Fruit fly (Drosophila melanogaster) whole organism, pupa: ENCODE data around the gene CG13999.
A peak's percentile ranks its signal among the peaks of the same experiment; 100 is the strongest.

ENCODE experiments used
- CG10348 ChIP-seq: fragments of 200-800 bp; sonication (Bioruptor generic); IDR thresholded peaks from 2 replicates; pipeline ENCODE4 v1.3.6; 2022; ENCODE audit warnings: missing biosample characterization, missing genetic modification characterization
- CG12605 ChIP-seq: fragments of 200-800 bp; sonication (Bioruptor generic); IDR thresholded peaks from 2 replicates; pipeline ENCODE4 v1.3.6; 2022; ENCODE audit warnings: missing biosample characterization, missing genetic modification characterization
- CG13204 ChIP-seq: fragments of 200-800 bp; sonication (Bioruptor generic); optimal IDR thresholded peaks from 2 replicates; lab custom pipeline; 2018; ENCODE audit warnings: missing biosample characterization, mild to moderate bottlenecking, missing genetic modification characterization, moderate library complexity
- CG14655 ChIP-seq: fragments of 200-800 bp; sonication (Bioruptor generic); optimal IDR thresholded peaks from 3 replicates; lab custom pipeline; 2017; ENCODE audit warnings: mild to moderate bottlenecking, missing biosample characterization, missing genetic modification reagents, missing genetic modification characterization
- CG15710 ChIP-seq: fragments of 200-800 bp; sonication (Bioruptor generic); optimal IDR thresholded peaks from 2 replicates; lab custom pipeline; 2018; ENCODE audit warnings: missing biosample characterization, mild to moderate bottlenecking, missing genetic modification characterization, moderate library complexity
- CG17806 ChIP-seq: fragments of 200-800 bp; sonication (Bioruptor generic); optimal IDR thresholded peaks from 2 replicates; lab custom pipeline; 2018; ENCODE audit warnings: missing biosample characterization, mild to moderate bottlenecking, missing genetic modification characterization, moderate library complexity
- CG32121 ChIP-seq: fragments of 200-800 bp; sonication (Bioruptor generic); IDR thresholded peaks from 2 replicates; pipeline ENCODE4 v1.3.6; 2022; ENCODE audit warnings: missing biosample characterization, missing genetic modification characterization
- CG34367 ChIP-seq: fragments of 200-800 bp; sonication (Bioruptor generic); optimal IDR thresholded peaks from 2 replicates; lab custom pipeline; 2018; ENCODE audit warnings: missing biosample characterization, mild to moderate bottlenecking, missing genetic modification characterization
- CG4496 ChIP-seq: fragments of 200-800 bp; sonication (Bioruptor generic); IDR thresholded peaks from 3 replicates; pipeline ENCODE4 v1.3.6; 2022; ENCODE audit warnings: missing biosample characterization, missing genetic modification characterization
- CG8159 ChIP-seq: fragments of 200-800 bp; sonication (Bioruptor generic); optimal IDR thresholded peaks from 3 replicates; lab custom pipeline; 2018; ENCODE audit warnings: missing biosample characterization, mild to moderate bottlenecking, missing genetic modification characterization, moderate library complexity
- CG8301 ChIP-seq: fragments of 200-800 bp; sonication (Bioruptor generic); optimal IDR thresholded peaks from 2 replicates; lab custom pipeline; 2018; ENCODE audit warnings: missing biosample characterization, mild to moderate bottlenecking, missing genetic modification characterization
- CG9948 ChIP-seq: fragments of 200-800 bp; sonication (Bioruptor generic); optimal IDR thresholded peaks from 2 replicates; lab custom pipeline; 2018; ENCODE audit warnings: missing biosample characterization, mild to moderate bottlenecking, missing genetic modification characterization, moderate library complexity
- D1 ChIP-seq: fragments of 200-800 bp; sonication (Bioruptor generic); optimal IDR thresholded peaks from 2 replicates; lab custom pipeline; 2018; ENCODE audit warnings: missing biosample characterization, mild to moderate bottlenecking, missing genetic modification characterization, moderate library complexity
- EcR ChIP-seq: fragments of 200-800 bp; sonication (Bioruptor generic); optimal IDR thresholded peaks from 3 replicates; lab custom pipeline; 2019; ENCODE audit warnings: missing biosample characterization, missing genetic modification characterization, mild to moderate bottlenecking, moderate library complexity, missing genetic modification reagents
- Ets98B ChIP-seq: fragments of 200-800 bp; sonication (Bioruptor generic); IDR thresholded peaks from 2 replicates; pipeline ENCODE4 v1.3.6; 2022; ENCODE audit warnings: missing biosample characterization, missing genetic modification characterization
- Pif1A ChIP-seq: fragments of 200-800 bp; sonication (Bioruptor generic); optimal IDR thresholded peaks from 3 replicates; lab custom pipeline; 2016; ENCODE audit warnings: missing biosample characterization, missing genetic modification characterization
- Pif1B ChIP-seq: fragments of 200-800 bp; sonication (Bioruptor generic); optimal IDR thresholded peaks from 3 replicates; lab custom pipeline; 2016; ENCODE audit warnings: missing biosample characterization, missing genetic modification characterization
- Snoo ChIP-seq: fragments of 200-800 bp; sonication (Bioruptor generic); optimal IDR thresholded peaks from 3 replicates; lab custom pipeline; 2017; ENCODE audit warnings: missing biosample characterization, mild to moderate bottlenecking, missing genetic modification characterization, inconsistent platforms
- fd96Ca ChIP-seq: fragments of 200-800 bp; sonication (Bioruptor generic); IDR thresholded peaks from 3 replicates; pipeline ENCODE4 v1.3.6; 2022; ENCODE audit warnings: missing biosample characterization, missing genetic modification characterization
- gl ChIP-seq: fragments of 200-800 bp; sonication (Bioruptor generic); optimal IDR thresholded peaks from 2 replicates; lab custom pipeline; 2018; ENCODE audit warnings: missing biosample characterization, mild to moderate bottlenecking, missing genetic modification characterization
- rn ChIP-seq: fragments of 200-800 bp; sonication (Bioruptor generic); IDR thresholded peaks from 2 replicates; pipeline ENCODE4 v1.3.6; 2022; ENCODE audit warnings: missing biosample characterization, missing genetic modification characterization

CG13999 gene

dm6 chr2L:5977070-5977728 is 20.9 kb upstream of the CG13999 start:
- TF ChIP-seq Ets98B: no peak
- no peak for TF ChIP-seq Snoo (tag; lab: Kevin White, UChicago)
- TF ChIP-seq CG13204 (GFP tag; lab: Kevin White, UChicago): peak; percentile 50
- no peak for TF ChIP-seq CG17806 (tag; lab: Kevin White, UChicago)
- no peak for TF ChIP-seq CG14655 (GFP tag; lab: Kevin White, UChicago)
- TF ChIP-seq CG8301 (tag; lab: Kevin White, UChicago): no peak
- no peak for TF ChIP-seq rn
- no peak for TF ChIP-seq CG32121 (GFP tag; lab: Robert Waterston, UW)
- TF ChIP-seq D1: no peak
- no peak for TF ChIP-seq fd96Ca
- TF ChIP-seq Pif1A (GFP tag; lab: Kevin White, UChicago): no peak
- TF ChIP-seq CG10348: no peak
- TF ChIP-seq CG8159 (tag; lab: Kevin White, UChicago): peak; percentile 2
- TF ChIP-seq CG9948: no peak
- no peak for TF ChIP-seq CG34367 (tag; lab: Kevin White, UChicago)
- no peak for TF ChIP-seq CG4496 (GFP tag; lab: Robert Waterston, UW)
- peak; percentile 97 for TF ChIP-seq EcR (GFP tag; lab: Kevin White, UChicago)
- TF ChIP-seq gl (tag; lab: Kevin White, UChicago): no peak
- no peak for TF ChIP-seq CG15710 (tag; lab: Kevin White, UChicago)
- no peak for TF ChIP-seq Pif1B (GFP tag; lab: Kevin White, UChicago)
- TF ChIP-seq CG12605: no peak

DNA sequence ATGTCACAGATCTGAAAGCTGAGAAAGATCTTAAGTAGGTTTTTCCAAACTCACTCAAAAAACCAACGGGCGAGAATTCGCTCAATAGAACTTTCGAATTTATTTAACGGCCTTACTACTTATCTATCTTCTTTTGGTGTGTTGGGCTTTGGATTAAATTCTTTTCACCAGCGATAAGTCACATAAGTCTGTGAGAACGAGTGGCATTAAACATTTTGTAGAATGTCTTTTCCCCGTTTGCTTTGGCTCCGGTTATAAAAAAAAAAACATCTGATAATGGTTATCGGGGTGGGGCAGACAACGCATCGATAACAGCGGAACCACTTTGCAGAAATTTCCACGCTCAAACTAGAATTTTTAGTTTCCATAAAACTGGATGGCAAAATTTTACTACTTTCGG is 19.3 kb upstream of the CG13999 start:
- no peak for TF ChIP-seq CG4496 (GFP tag; lab: Robert Waterston, UW)
- TF ChIP-seq CG13204 (GFP tag; lab: Kevin White, UChicago): no peak
- TF ChIP-seq CG8159 (tag; lab: Kevin White, UChicago): no peak
- TF ChIP-seq CG12605: no peak
- TF ChIP-seq Pif1B (GFP tag; lab: Kevin White, UChicago): no peak
- no peak for TF ChIP-seq CG34367 (tag; lab: Kevin White, UChicago)

- TF ChIP-seq Pif1B (GFP tag; lab: Kevin White, UChicago) (no peak), CG13204 (GFP tag; lab: Kevin White, UChicago) (peak; percentile 43), gl (tag; lab: Kevin White, UChicago) (no peak), Pif1A (GFP tag; lab: Kevin White, UChicago) (no peak), CG8159 (tag; lab: Kevin White, UChicago) (no peak), CG10348 (no peak), CG14655 (GFP tag; lab: Kevin White, UChicago) (no peak), CG15710 (tag; lab: Kevin White, UChicago) (no peak), CG32121 (GFP tag; lab: Robert Waterston, UW) (no peak), CG8301 (tag; lab: Kevin White, UChicago) (no peak), Snoo (tag; lab: Kevin White, UChicago) (no peak), CG12605 (no peak), fd96Ca (0 out of 3 replicates have a peak, but pooled peaks have one; percentile 16), CG9948 (no peak), CG17806 (tag; lab: Kevin White, UChicago) (no peak), CG4496 (GFP tag; lab: Robert Waterston, UW) (no peak), Ets98B (peak; percentile 16; the same call in 1 of the 2 replicates), rn (no peak), EcR (GFP tag; lab: Kevin White, UChicago) (peak; percentile 27)
Measured at dm6 chr2L:5975025-5975539, 18.8 kb upstream of the CG13999 start.

- TF ChIP-seq CG15710 (tag; lab: Kevin White, UChicago) (no peak), Ets98B (0 out of 2 replicates have a peak, but pooled peaks have one; percentile 31), CG8159 (tag; lab: Kevin White, UChicago) (no peak), EcR (GFP tag; lab: Kevin White, UChicago) (peak; percentile 90), rn (no peak), CG14655 (GFP tag; lab: Kevin White, UChicago) (peak; percentile 15)
Measured at dm6 chr2L:5974122-5974521, 17.9 kb upstream of the CG13999 start.

DNA sequence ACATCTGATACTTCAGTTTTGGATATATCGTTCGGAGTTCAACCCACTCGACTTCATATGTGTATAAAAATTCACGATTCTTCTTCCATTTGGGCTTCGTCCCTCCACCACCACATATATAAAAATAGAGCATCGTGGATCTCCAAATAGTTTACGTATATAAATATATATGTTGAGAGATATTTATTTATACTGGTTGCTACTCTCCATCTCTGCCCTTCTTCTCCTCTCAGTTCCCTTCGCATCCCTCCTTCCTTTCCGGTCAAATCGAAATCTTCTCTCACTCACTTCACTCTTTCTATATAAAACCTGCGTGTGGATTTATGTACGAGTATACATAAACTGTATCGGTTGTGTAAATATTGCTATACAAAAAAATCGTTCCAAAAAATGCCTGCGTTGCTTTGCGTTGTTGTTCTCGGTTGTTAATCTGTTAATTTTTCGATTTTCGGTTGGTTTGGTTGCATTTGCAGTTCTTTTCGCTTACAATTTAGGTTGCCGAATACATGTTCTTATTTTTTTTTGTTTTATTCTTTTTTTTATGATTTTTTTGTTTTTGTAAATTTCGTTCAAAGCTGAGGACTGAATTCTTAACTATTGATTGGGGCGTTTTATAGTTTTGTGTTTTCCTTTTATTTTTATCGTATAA is 16.4 kb upstream of the CG13999 start:
- TF ChIP-seq EcR (GFP tag; lab: Kevin White, UChicago): peak; percentile 13
- TF ChIP-seq CG17806 (tag; lab: Kevin White, UChicago): no peak
- TF ChIP-seq Pif1B (GFP tag; lab: Kevin White, UChicago): no peak
- TF ChIP-seq, all 21 proteins: peak for 1

- TF ChIP-seq gl (tag; lab: Kevin White, UChicago) (no peak), CG34367 (tag; lab: Kevin White, UChicago) (no peak), EcR (GFP tag; lab: Kevin White, UChicago) (no peak), Pif1B (GFP tag; lab: Kevin White, UChicago) (no peak), CG32121 (GFP tag; lab: Robert Waterston, UW) (no peak), Pif1A (GFP tag; lab: Kevin White, UChicago) (no peak), CG10348 (no peak), fd96Ca (no peak)
Measured at dm6 chr2L:5972005-5972404, 15.7 kb upstream of the CG13999 start.
